Worm (Caenorhabditis elegans) whole organism, early embryonic: ENCODE data around the gene str-160.

Experiments used
- B0310.2 ChIP-seq: sonication (generic microtip); optimal IDR thresholded peaks from 2 replicates; lab custom pipeline; 2016; ENCODE audit warnings: mild to moderate bottlenecking, missing genetic modification characterization, missing compliant biosample characterization
- F13C5.2 ChIP-seq: sonication (generic microtip); optimal IDR thresholded peaks from 2 replicates; lab custom pipeline; 2017; ENCODE audit warnings: mild to moderate bottlenecking, missing genetic modification characterization, inconsistent platforms, missing compliant biosample characterization
- aly-1 ChIP-seq: sonication (generic microtip); optimal IDR thresholded peaks from 2 replicates; lab custom pipeline; 2016; ENCODE audit warnings: missing genetic modification characterization, missing compliant biosample characterization
- ama-1 ChIP-seq: fragments of 150-350 bp; optimal IDR thresholded peaks from 2 replicates; lab custom pipeline; 2014
- ceh-13 ChIP-seq: fragments of 200-800 bp; sonication (Bioruptor generic); optimal IDR thresholded peaks from 2 replicates; lab custom pipeline; 2018; ENCODE audit warnings: mild to moderate bottlenecking, missing genetic modification characterization, missing compliant biosample characterization
- ceh-36 ChIP-seq: sonication (generic microtip); optimal IDR thresholded peaks from 2 replicates; lab custom pipeline; 2016; ENCODE audit warnings: missing genetic modification characterization, inconsistent platforms, missing compliant biosample characterization
- ets-7 ChIP-seq: sonication (generic microtip); optimal IDR thresholded peaks from 2 replicates; lab custom pipeline; 2016; ENCODE audit warnings: missing genotype, missing genetic modification characterization, missing compliant biosample characterization
- flt-1 ChIP-seq: fragments of 200-800 bp; sonication (Bioruptor generic); IDR thresholded peaks from 2 replicates; pipeline ENCODE4 v1.3.6; 2022; ENCODE audit warnings: missing genetic modification characterization, missing compliant biosample characterization
- hmbx-1 ChIP-seq: sonication (generic microtip); optimal IDR thresholded peaks from 2 replicates; lab custom pipeline; 2016; ENCODE audit warnings: mild to moderate bottlenecking, missing genetic modification characterization, missing compliant biosample characterization
- hmg-4 ChIP-seq: fragments of 200-800 bp; sonication (Bioruptor generic); optimal IDR thresholded peaks from 2 replicates; lab custom pipeline; 2018; ENCODE audit warnings: mild to moderate bottlenecking, missing genetic modification characterization, missing compliant biosample characterization
- hnd-1 ChIP-seq: sonication (generic microtip); optimal IDR thresholded peaks from 2 replicates; lab custom pipeline; 2016; ENCODE audit warnings: missing genetic modification characterization, missing compliant biosample characterization
- pes-1 ChIP-seq: fragments of 200-800 bp; sonication (Bioruptor generic); IDR thresholded peaks from 2 replicates; pipeline ENCODE4 v1.3.6; 2022; ENCODE audit warnings: missing genetic modification reagents, missing genetic modification characterization, missing compliant biosample characterization
- scrt-1 ChIP-seq: fragments of 200-800 bp; sonication (Bioruptor generic); IDR thresholded peaks from 2 replicates; pipeline ENCODE4 v1.3.6; 2022; ENCODE audit warnings: missing genetic modification characterization, missing compliant biosample characterization
- sea-1 ChIP-seq: fragments of 200-800 bp; sonication (Bioruptor generic); conservative IDR thresholded peaks from 2 replicates; pipeline ENCODE4 v1.3.6; 2022; ENCODE audit warnings: missing genetic modification characterization, missing compliant biosample characterization
- tbx-11 ChIP-seq: fragments of 200-800 bp; sonication (Bioruptor generic); IDR thresholded peaks from 2 replicates; pipeline ENCODE4 v1.3.6; 2022; ENCODE audit warnings: missing genetic modification characterization, missing compliant biosample characterization
- tbx-37 ChIP-seq: fragments of 200-800 bp; sonication (Bioruptor generic); conservative IDR thresholded peaks from 2 replicates; pipeline ENCODE4 v1.3.6; 2022; ENCODE audit warnings: missing genetic modification reagents, missing genetic modification characterization, missing compliant biosample characterization
- tra-4 ChIP-seq: sonication (generic microtip); optimal IDR thresholded peaks from 2 replicates; lab custom pipeline; 2017; ENCODE audit warnings: missing genetic modification characterization, missing compliant biosample characterization

The str-160 gene

ce11 chrV:1756856-1757255, 22.2 kb downstream of the str-160 start, which contains the start of gene clec-204:
TSS of gene clec-204 (plus strand) at chrV:1757156.
- no peak for TF ChIP-seq ceh-13
- no peak for TF ChIP-seq scrt-1 (GFP tag; lab: Robert Waterston, UW)
- TF ChIP-seq hnd-1 (tag; lab: Kevin White, UChicago) = no peak
- TF ChIP-seq pes-1 = no peak
- no peak for TF ChIP-seq ama-1 (lab: Kevin White, UChicago)
- no peak for TF ChIP-seq F13C5.2
- no peak for TF ChIP-seq tra-4
- TF ChIP-seq hmg-4 (GFP tag; lab: Kevin White, UChicago) = no peak
- no peak for TF ChIP-seq tbx-37 (GFP tag; lab: Robert Waterston, UW)
- no peak for TF ChIP-seq aly-1 (tag; lab: Kevin White, UChicago)
- TF ChIP-seq sea-1 (GFP tag; lab: Robert Waterston, UW) = no peak
- TF ChIP-seq B0310.2 (tag; lab: Kevin White, UChicago) = no peak
- TF ChIP-seq ets-7 (tag; lab: Kevin White, UChicago) = no peak
- TF ChIP-seq ceh-36 (tag; lab: Kevin White, UChicago) = no peak
- no peak for TF ChIP-seq hmbx-1 (tag; lab: Kevin White, UChicago)
- TF ChIP-seq flt-1 (GFP tag; lab: Robert Waterston, UW) = no peak
- TF ChIP-seq tbx-11 (GFP tag; lab: Robert Waterston, UW) = no peak

- TF ChIP-seq tbx-11 (GFP tag; lab: Robert Waterston, UW) = no peak
These were observed 26.0 kb downstream of the str-160 start, which contains the start of gene clec-205 for ce11 chrV:1760682-1761081. TSS of gene clec-205 (plus strand) at chrV:1760893.

ce11 chrV:1767427-1767826, 32.8 kb downstream of the str-160 start:
- TF ChIP-seq tbx-37 (GFP tag; lab: Robert Waterston, UW) = no peak
- no peak for TF ChIP-seq ama-1 (lab: Kevin White, UChicago)
- TF ChIP-seq hmbx-1 (tag; lab: Kevin White, UChicago) = no peak
- no peak for TF ChIP-seq sea-1 (GFP tag; lab: Robert Waterston, UW)
- no peak for TF ChIP-seq ceh-13
- TF ChIP-seq tra-4 = no peak
- no peak for TF ChIP-seq pes-1
- no peak for TF ChIP-seq aly-1 (tag; lab: Kevin White, UChicago)
- TF ChIP-seq tbx-11 (GFP tag; lab: Robert Waterston, UW) = no peak

- TF ChIP-seq ceh-36 (tag; lab: Kevin White, UChicago) = no peak
- no peak for TF ChIP-seq F13C5.2
- no peak for TF ChIP-seq scrt-1 (GFP tag; lab: Robert Waterston, UW)
- TF ChIP-seq flt-1 (GFP tag; lab: Robert Waterston, UW) = no peak
- TF ChIP-seq sea-1 (GFP tag; lab: Robert Waterston, UW) = no peak; the same call in 1 of the 2 replicates
- TF ChIP-seq aly-1 (tag; lab: Kevin White, UChicago) = no peak
- no peak for TF ChIP-seq B0310.2 (tag; lab: Kevin White, UChicago)
- TF ChIP-seq tbx-37 (GFP tag; lab: Robert Waterston, UW) = no peak
These were observed 37.1 kb downstream of the str-160 start, which contains the start of gene dhs-13 for ce11 chrV:1771727-1772126. TSS of gene dhs-13 (minus strand) at chrV:1771734.

- TF ChIP-seq ceh-13 (no peak), hmg-4 (GFP tag; lab: Kevin White, UChicago) (no peak), ets-7 (tag; lab: Kevin White, UChicago) (no peak), tbx-11 (GFP tag; lab: Robert Waterston, UW) (no peak), F13C5.2 (peak; percentile 11), sea-1 (GFP tag; lab: Robert Waterston, UW) (no peak)
These were observed 38.5 kb downstream of the str-160 start for ce11 chrV:1773120-1773519.

- TF ChIP-seq hmbx-1 (tag; lab: Kevin White, UChicago) (no peak), scrt-1 (GFP tag; lab: Robert Waterston, UW) (no peak), hmg-4 (GFP tag; lab: Kevin White, UChicago) (no peak), ceh-36 (tag; lab: Kevin White, UChicago) (no peak)
These were observed 40.4 kb downstream of the str-160 start, which contains the start of gene F36H9.7 for ce11 chrV:1774874-1775589. TSS of gene F36H9.7 (minus strand) at chrV:1774924.

ce11 chrV:1779136-1779535, 44.5 kb downstream of the str-160 start, which contains the start of gene F36H9.4:
TSS of gene F36H9.4 (minus strand) at chrV:1779236.
- no peak for TF ChIP-seq hmbx-1 (tag; lab: Kevin White, UChicago)
- TF ChIP-seq hnd-1 (tag; lab: Kevin White, UChicago) = no peak
- no peak for TF ChIP-seq scrt-1 (GFP tag; lab: Robert Waterston, UW)
- TF ChIP-seq F13C5.2 = no peak
- no peak for TF ChIP-seq ceh-36 (tag; lab: Kevin White, UChicago)
- TF ChIP-seq ets-7 (tag; lab: Kevin White, UChicago) = no peak
- TF ChIP-seq ceh-13 = no peak
- TF ChIP-seq tbx-37 (GFP tag; lab: Robert Waterston, UW) = no peak
- no peak for TF ChIP-seq ama-1 (lab: Kevin White, UChicago)
- TF ChIP-seq flt-1 (GFP tag; lab: Robert Waterston, UW) = no peak
- TF ChIP-seq tra-4 = no peak
- no peak for TF ChIP-seq B0310.2 (tag; lab: Kevin White, UChicago)
- no peak for TF ChIP-seq pes-1
- no peak for TF ChIP-seq sea-1 (GFP tag; lab: Robert Waterston, UW)
- no peak for TF ChIP-seq aly-1 (tag; lab: Kevin White, UChicago)
- TF ChIP-seq hmg-4 (GFP tag; lab: Kevin White, UChicago) = no peak
- no peak for TF ChIP-seq tbx-11 (GFP tag; lab: Robert Waterston, UW)
